Worm (Caenorhabditis elegans): Measurements from ENCODE around the gene srw-123.
A peak's percentile ranks its signal among the peaks of the same experiment; 100 is the strongest.
"Not testable (repeated sequence)": the region's sequence is repeated elsewhere in the genome, so short reads cannot be mapped to it uniquely, and the experiment has no call there.

Gene srw-123

DNA sequence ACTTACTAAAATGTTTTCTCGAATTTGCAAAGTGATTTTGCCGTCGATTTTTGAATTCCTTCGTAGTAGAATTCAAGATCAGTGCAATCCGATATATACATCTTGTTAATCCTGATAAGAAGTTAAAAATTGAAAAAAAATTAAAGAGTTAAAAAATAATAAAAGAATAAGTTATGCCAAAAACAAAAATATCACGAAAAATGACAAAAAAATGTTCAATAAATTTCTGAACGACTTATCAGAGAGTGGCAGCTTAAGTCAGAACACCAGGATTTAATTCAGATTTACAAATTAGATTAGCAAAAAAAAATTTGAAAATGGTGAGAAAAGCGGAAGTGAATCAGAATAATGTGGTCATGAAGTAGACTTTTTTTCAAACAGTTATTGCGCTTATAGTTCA is at the start of gene srw-123:
Gene srw-123, minus strand, starts transcription at position 101 of the 400 bp plus-strand sequence.
- TF ChIP-seq nhr-12 (tag; optimal IDR thresholded peaks at IDR 0.05); ceh-8 (GFP tag; optimal IDR thresholded peaks at IDR 0.05); mep-1 (tag; optimal IDR thresholded peaks at IDR 0.05): not testable (repeated sequence)

- TF ChIP-seq elt-2 (tag; optimal IDR thresholded peaks at IDR 0.05) (peak; percentile 60), nhr-84 (tag; optimal IDR thresholded peaks at IDR 0.05) (no peak)
Observed at ce11 chrV:3024274-3024673, 49.1 kb upstream of the srw-123 start, which contains the start of gene asp-8. asp-8 (plus strand) TSS chrV:3024549.

DNA sequence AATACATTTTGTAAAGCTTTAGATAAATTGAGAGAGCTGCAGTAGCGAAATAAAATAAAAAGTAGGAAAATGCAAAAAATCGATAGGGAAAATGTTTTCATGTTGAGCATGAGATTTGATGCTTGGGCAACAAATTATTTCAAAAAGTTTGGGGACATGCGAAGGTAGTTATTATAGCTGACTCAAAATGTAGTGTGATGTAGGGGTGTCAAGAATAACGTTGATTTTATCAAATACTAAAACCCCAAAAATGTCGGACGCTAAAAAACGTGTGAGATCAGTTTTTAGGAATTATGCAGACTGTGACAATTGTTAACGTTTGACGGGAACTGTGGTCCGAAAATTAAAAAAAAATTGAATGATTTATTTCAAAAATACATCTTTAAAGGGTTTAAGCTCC is 46.1 kb upstream of the srw-123 start, which contains the start of gene irld-12:
Gene irld-12, minus strand, starts transcription at position 101 of the 400 bp plus-strand sequence.
- TF ChIP-seq elt-2 (tag; optimal IDR thresholded peaks at IDR 0.05) = no peak
- TF ChIP-seq Y116A8C.19 (tag; optimal IDR thresholded peaks at IDR 0.05; ENCODE audit: borderline replicate concordance) = no peak
- TF ChIP-seq tbx-2 (tag; optimal IDR thresholded peaks at IDR 0.05) = no peak
- no peak for TF ChIP-seq efl-3 (GFP tag; optimal IDR thresholded peaks at IDR 0.05)
- TF ChIP-seq nhr-237 (tag; optimal IDR thresholded peaks at IDR 0.05) = no peak
- TF ChIP-seq lin-13 (GFP tag; optimal IDR thresholded peaks at IDR 0.05) = no peak
- no peak for TF ChIP-seq mdl-1 (tag; optimal IDR thresholded peaks at IDR 0.05)
- no peak for TF ChIP-seq zip-4 (GFP tag; optimal IDR thresholded peaks at IDR 0.05)

ce11 chrV:3017930-3018329 is 42.7 kb upstream of the srw-123 start:
- no peak for TF ChIP-seq ces-1 (GFP tag; optimal IDR thresholded peaks at IDR 0.05)
- TF ChIP-seq lin-35 (GFP tag; optimal IDR thresholded peaks at IDR 0.05) = no peak
- no peak for TF ChIP-seq ztf-4 (tag; optimal IDR thresholded peaks at IDR 0.05)
- no peak for TF ChIP-seq irx-1 (tag; optimal IDR thresholded peaks at IDR 0.05)
- TF ChIP-seq ceh-8 (GFP tag; optimal IDR thresholded peaks at IDR 0.05) = no peak
- TF ChIP-seq lin-15B (tag; optimal IDR thresholded peaks at IDR 0.05) = no peak

DNA sequence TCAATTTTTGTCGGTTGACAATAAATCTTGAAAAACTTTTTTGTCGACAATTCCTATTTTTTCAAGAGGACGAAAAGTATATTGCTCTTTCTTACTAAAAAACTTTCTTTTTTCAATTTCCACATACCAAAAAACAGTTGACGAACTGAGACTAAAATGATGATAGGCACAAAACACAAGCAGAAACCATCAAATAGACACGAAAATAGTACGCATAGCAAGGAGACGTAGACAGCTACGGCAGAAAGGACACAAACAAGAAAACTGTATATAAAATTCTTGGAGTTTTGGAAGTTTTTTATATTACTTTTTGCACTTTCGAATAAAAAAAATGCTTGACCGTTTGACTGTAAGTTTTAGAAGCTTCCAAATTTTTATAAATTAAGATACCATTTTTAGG is 39.0 kb upstream of the srw-123 start, which contains the start of gene K12D9.1:
Gene K12D9.1, plus strand, starts transcription at position 301 of the 400 bp plus-strand sequence.
- TF ChIP-seq ceh-90 (tag; optimal IDR thresholded peaks at IDR 0.05) (no peak), Y116A8C.19 (tag; optimal IDR thresholded peaks at IDR 0.05; ENCODE audit: borderline replicate concordance) (no peak), nhr-20 (tag; optimal IDR thresholded peaks at IDR 0.05) (no peak), grh-1 (GFP tag; IDR thresholded peaks at IDR 0.05) (no peak), efl-1 (optimal IDR thresholded peaks at IDR 0.05) (no peak), efl-1 (GFP tag; optimal IDR thresholded peaks at IDR 0.05 in 1 of 2) (peak in 1 of 2 experiments; percentile 18)

- TF ChIP-seq tbx-2 (tag; optimal IDR thresholded peaks at IDR 0.05) = no peak
- TF ChIP-seq nhr-12 (tag; optimal IDR thresholded peaks at IDR 0.05) = no peak
- TF ChIP-seq jun-1 (tag; optimal IDR thresholded peaks at IDR 0.05) = no peak
- no peak for TF ChIP-seq ceh-8 (GFP tag; optimal IDR thresholded peaks at IDR 0.05)
- TF ChIP-seq ceh-63 (GFP tag; optimal IDR thresholded peaks at IDR 0.05) = no peak
- TF ChIP-seq ces-1 (GFP tag; optimal IDR thresholded peaks at IDR 0.05) = no peak
- TF ChIP-seq nhr-28 (tag; optimal IDR thresholded peaks at IDR 0.05) = no peak
- TF ChIP-seq nhr-90 (tag; optimal IDR thresholded peaks at IDR 0.05; ENCODE audit: poor library complexity) = no peak
Observed at ce11 chrV:3011394-3011793, 36.2 kb upstream of the srw-123 start, which contains the start of gene srw-135. srw-135 (minus strand) TSS chrV:3011494.

- no peak for TF ChIP-seq isw-1 (GFP tag; IDR thresholded peaks at IDR 0.05)
- no peak for TF ChIP-seq pax-3 (tag; optimal IDR thresholded peaks at IDR 0.05)
- no peak for TF ChIP-seq fkh-4 (tag; optimal IDR thresholded peaks at IDR 0.05; ENCODE audit: borderline replicate concordance)
- TF ChIP-seq zip-4 (GFP tag; optimal IDR thresholded peaks at IDR 0.05) = no peak
- TF ChIP-seq nhr-90 (tag; optimal IDR thresholded peaks at IDR 0.05; ENCODE audit: poor library complexity) = no peak
- no peak for TF ChIP-seq hlh-17 (GFP tag; optimal IDR thresholded peaks at IDR 0.05; ENCODE audit: borderline replicate concordance)
- no peak for TF ChIP-seq sox-4 (tag; optimal IDR thresholded peaks at IDR 0.05)
- no peak for TF ChIP-seq C16A3.4 (tag; optimal IDR thresholded peaks at IDR 0.05)
- TF ChIP-seq nhr-71 (tag; optimal IDR thresholded peaks at IDR 0.05) = no peak
- no peak for TF ChIP-seq unc-98 (GFP tag; IDR thresholded peaks at IDR 0.05)
- TF ChIP-seq nhr-12 (tag; optimal IDR thresholded peaks at IDR 0.05) = no peak
- no peak for TF ChIP-seq ceh-8 (GFP tag; optimal IDR thresholded peaks at IDR 0.05)
- no peak for TF ChIP-seq snpc-4 (tag; optimal IDR thresholded peaks at IDR 0.05)
- no peak for TF ChIP-seq nhr-77 (tag; optimal IDR thresholded peaks at IDR 0.05)
- TF ChIP-seq aly-2 (tag; optimal IDR thresholded peaks at IDR 0.05) = no peak
Observed at ce11 chrV:3010468-3010867, 35.3 kb upstream of the srw-123 start, which contains the start of gene srw-136. srw-136 (minus strand) TSS chrV:3010568.

Measured in whole organism, L1 larva.